Fruit fly (Drosophila melanogaster): ENCODE results near the gene CG32204.

Gene CG32204

DNA sequence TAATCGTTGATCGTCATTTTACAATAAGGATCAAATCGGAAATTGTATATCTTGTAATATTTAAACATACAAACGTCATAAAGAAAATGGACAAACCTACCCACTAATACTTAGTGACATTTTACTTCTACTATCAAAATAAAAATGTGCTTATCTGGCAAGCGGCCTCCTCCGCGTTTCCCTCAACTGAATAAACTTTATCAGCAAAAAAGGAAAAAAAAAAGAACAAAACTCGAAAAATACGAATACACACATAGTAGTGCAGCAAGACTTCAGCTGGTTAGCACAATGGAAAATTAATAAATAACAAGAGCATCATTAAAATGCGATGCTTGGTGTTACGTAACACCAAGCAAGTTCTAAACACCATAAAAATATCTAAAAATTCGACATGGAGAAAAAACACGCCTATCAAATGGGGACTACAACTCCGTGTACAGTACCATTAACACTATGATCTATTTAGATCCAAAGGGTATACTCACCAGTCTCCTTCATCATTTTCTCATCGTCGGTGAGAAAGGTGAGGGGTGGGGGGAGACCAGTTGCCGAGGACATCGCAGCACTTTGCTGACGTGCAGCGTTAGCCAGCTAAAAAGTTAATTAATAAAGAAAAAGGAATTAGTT, 48.3 kb downstream of the CG32204 start:
- TF ChIP-seq eg (GFP tag; IDR thresholded peaks at IDR 0.05) (no peak), vri (GFP tag; optimal IDR thresholded peaks at IDR 0.05) (peak; percentile 77)

DNA sequence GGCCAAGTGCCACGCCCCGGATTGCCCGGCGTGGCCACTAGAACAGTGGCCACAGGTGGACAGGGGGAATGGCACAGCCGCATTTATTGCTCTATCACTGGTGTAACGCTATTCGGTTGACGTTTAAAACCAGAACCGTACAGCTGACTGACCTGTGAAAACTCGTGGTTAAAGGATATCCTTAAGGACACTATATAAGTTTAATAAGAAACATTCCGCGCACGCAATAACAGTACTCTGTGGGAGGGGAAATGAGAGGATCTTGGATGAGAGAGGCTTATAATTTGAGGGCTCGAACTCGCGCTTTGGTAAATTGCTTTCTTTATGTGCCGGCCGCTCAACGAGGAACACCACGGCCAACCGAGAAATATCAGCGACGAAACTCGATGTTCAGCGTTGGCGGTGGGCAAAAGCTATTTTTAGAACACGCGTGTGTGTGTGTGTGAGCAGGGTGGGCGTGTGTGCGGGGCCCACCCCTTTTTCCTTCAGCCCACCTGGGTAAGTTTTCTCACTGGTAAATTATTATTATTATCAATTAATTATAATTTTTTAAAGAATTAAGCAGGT, 49.5 kb downstream of the CG32204 start:
- peak; percentile 10 for TF ChIP-seq CG6808 (GFP tag; optimal IDR thresholded peaks at IDR 0.05)
- TF ChIP-seq Met (GFP tag; optimal IDR thresholded peaks at IDR 0.05), result no peak
- peak; percentile 15 for TF ChIP-seq CG6854 (GFP tag; optimal IDR thresholded peaks at IDR 0.05)
- peak; percentile 47 for TF ChIP-seq CG1621 (tag; optimal IDR thresholded peaks at IDR 0.05)
- no peak for TF ChIP-seq CG8632 (GFP tag; optimal IDR thresholded peaks at IDR 0.05)
- TF ChIP-seq ss (GFP tag; optimal IDR thresholded peaks at IDR 0.05), result peak; percentile 40 to 56
- TF ChIP-seq CG11762 (GFP tag; optimal IDR thresholded peaks at IDR 0.05; ENCODE audit: insufficient read depth), result no peak
- TF ChIP-seq vri (GFP tag; optimal IDR thresholded peaks at IDR 0.05), result peak; percentile 27
- no peak for TF ChIP-seq Sox102F (GFP tag; optimal IDR thresholded peaks at IDR 0.05)
- TF ChIP-seq svp (GFP tag), result peak; percentile 88

DNA sequence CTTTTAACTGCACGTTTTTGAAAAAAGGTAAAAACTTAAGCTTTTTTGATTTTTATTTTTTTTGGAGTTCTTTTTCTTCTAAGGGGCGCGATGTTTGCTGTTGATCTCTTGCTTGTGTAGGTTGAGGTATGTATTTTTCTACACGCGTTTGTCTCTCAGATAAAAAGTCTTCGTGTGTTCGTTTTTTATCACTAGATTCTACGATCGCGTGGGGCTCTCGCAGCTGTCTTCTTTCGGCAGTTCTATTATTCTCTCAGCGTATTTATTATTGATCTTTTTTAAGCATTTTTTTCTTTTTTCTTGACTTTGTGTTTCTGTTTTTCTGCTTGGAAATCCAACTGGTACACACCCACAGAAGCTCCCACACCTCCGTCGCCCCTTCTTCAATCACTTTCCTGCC, 50.8 kb downstream of the CG32204 start:
- TF ChIP-seq CG6854 (GFP tag; optimal IDR thresholded peaks at IDR 0.05) (no peak), spab (GFP tag; optimal IDR thresholded peaks at IDR 0.05) (peak; percentile 25), eg (GFP tag; IDR thresholded peaks at IDR 0.05) (peak; percentile 59; the same call in 1 of the 3 replicates), CG8632 (GFP tag; optimal IDR thresholded peaks at IDR 0.05) (no peak), CG8119 (GFP tag; IDR thresholded peaks at IDR 0.05) (peak; percentile 24; the same call in 1 of the 3 replicates), CG6163 (GFP tag; IDR thresholded peaks at IDR 0.05) (peak; percentile 79; the same call in 1 of the 3 replicates), CG11294 (GFP tag; IDR thresholded peaks at IDR 0.05) (no peak), fkh (GFP tag; optimal IDR thresholded peaks at IDR 0.05) (peak; percentile 24), CG10631 (GFP tag; optimal IDR thresholded peaks at IDR 0.05) (no peak), Hr38 (GFP tag; optimal IDR thresholded peaks at IDR 0.05) (no peak), CG34406 (GFP tag; optimal IDR thresholded peaks at IDR 0.05) (no peak), pdm3 (GFP tag; optimal IDR thresholded peaks at IDR 0.05) (no peak), salr (GFP tag; optimal IDR thresholded peaks at IDR 0.05) (no peak), Gug (GFP tag; IDR thresholded peaks at IDR 0.05) (no peak), CG15336 (GFP tag; IDR thresholded peaks at IDR 0.05) (peak; percentile 44; the same call in 1 of the 2 replicates), CG6276 (GFP tag; optimal IDR thresholded peaks at IDR 0.05) (peak; percentile 67), Sox14 (GFP tag; optimal IDR thresholded peaks at IDR 0.05) (no peak), Met (GFP tag; optimal IDR thresholded peaks at IDR 0.05) (no peak), CG11902 (GFP tag; optimal IDR thresholded peaks at IDR 0.05) (no peak)

DNA sequence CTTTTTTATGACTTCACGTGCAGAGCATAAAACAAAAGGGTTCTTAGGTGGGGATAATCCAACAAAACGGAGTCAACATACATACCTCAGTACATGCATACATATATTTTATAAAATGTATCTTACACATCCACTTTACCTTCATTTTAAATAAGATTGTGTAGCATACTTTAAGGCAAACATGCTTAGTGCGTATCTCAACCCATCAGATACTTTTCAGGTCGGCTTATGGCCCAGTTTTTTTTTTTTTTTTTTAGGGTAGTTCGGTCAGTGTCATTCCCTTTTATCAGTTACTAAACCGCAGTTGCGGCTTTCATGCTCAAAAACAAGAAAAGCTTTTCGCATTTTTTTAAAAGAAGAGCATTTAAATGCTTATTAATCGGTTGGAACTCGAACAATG, 53.9 kb downstream of the CG32204 start, which contains the start of gene NijB:
Gene NijB, plus strand, starts transcription at position 398 of the 400 bp plus-strand sequence.
- TF ChIP-seq CG11762 (GFP tag; optimal IDR thresholded peaks at IDR 0.05; ENCODE audit: insufficient read depth) (no peak), OdsH (GFP tag; optimal IDR thresholded peaks at IDR 0.05) (peak; percentile 7), lz (GFP tag; optimal IDR thresholded peaks at IDR 0.05) (no peak), dsx (GFP tag; optimal IDR thresholded peaks at IDR 0.05; ENCODE audit: poor library complexity, severe bottlenecking) (no peak), fkh (GFP tag; optimal IDR thresholded peaks at IDR 0.05) (no peak), acj6 (GFP tag; optimal IDR thresholded peaks at IDR 0.05) (no peak), CG8319 (GFP tag; optimal IDR thresholded peaks at IDR 0.05) (no peak), fd85E (GFP tag; optimal IDR thresholded peaks at IDR 0.05) (no peak), Eip93F (GFP tag; optimal IDR thresholded peaks at IDR 0.05) (no peak), CG6163 (GFP tag; IDR thresholded peaks at IDR 0.05) (no peak), svp (GFP tag) (peak; percentile 69), CG3032 (tag; optimal IDR thresholded peaks at IDR 0.05) (no peak), esn (GFP tag; optimal IDR thresholded peaks at IDR 0.05) (no peak), vri (GFP tag; optimal IDR thresholded peaks at IDR 0.05) (peak; percentile 56), Eip75B (GFP tag; optimal IDR thresholded peaks at IDR 0.05) (peak; percentile 88), CG1621 (tag; optimal IDR thresholded peaks at IDR 0.05) (no peak), CG4318 (GFP tag; optimal IDR thresholded peaks at IDR 0.05) (no peak), salr (GFP tag; optimal IDR thresholded peaks at IDR 0.05) (no peak), CG15336 (GFP tag; IDR thresholded peaks at IDR 0.05) (no peak), Hr38 (GFP tag; optimal IDR thresholded peaks at IDR 0.05) (no peak), CG3919 (GFP tag; optimal IDR thresholded peaks at IDR 0.05) (no peak), ss (GFP tag; optimal IDR thresholded peaks at IDR 0.05) (peak in 1 of 2 experiments; percentile 0), CG10669 (GFP tag; optimal IDR thresholded peaks at IDR 0.05) (no peak), CG32006 (GFP tag; optimal IDR thresholded peaks at IDR 0.05) (no peak), CG7368 (GFP tag; optimal IDR thresholded peaks at IDR 0.05) (no peak)
